Fruit fly (Drosophila melanogaster): ENCODE measurements around the gene CG6766.

DNA sequence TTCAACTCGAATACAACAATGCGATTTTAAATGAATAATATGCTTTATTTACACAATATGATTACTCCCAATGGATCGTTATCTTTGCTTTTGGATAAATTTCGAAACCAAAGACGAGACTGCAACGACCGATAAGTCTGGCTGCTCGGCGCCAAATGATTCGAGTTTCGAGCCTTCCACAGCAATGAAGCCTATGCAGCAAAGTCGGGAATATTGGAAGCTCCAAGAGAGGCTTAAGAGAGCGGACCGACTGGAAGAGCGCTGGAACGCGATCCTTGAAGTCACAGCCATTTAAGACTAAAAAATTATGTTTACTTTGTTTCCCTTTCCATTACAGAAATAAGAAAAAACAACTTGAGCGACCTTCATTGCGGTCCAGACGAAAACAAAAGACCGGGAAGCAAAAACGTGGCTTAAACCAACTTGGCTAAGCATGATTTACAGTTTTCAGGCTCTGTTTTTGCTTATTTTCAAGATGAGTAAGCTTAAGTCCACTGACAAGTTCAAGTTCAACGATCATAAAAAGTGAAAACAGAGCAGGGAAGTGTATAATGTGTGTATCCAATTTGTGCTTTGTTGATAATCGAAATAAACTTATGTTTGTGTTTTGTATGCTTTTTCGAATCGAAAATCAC is 26.2 kb upstream of the CG6766 start, which contains the start of gene firl:
- no peak for TF ChIP-seq Myc (optimal IDR thresholded peaks at IDR 0.05)
- no peak for TF ChIP-seq psq (optimal IDR thresholded peaks at IDR 0.05)
- TF ChIP-seq insv (optimal IDR thresholded peaks at IDR 0.05), result no peak

Measured in Kc167 (cell line).